Fruit fly (Drosophila melanogaster): ENCODE results near the gene CG34244.

DNA sequence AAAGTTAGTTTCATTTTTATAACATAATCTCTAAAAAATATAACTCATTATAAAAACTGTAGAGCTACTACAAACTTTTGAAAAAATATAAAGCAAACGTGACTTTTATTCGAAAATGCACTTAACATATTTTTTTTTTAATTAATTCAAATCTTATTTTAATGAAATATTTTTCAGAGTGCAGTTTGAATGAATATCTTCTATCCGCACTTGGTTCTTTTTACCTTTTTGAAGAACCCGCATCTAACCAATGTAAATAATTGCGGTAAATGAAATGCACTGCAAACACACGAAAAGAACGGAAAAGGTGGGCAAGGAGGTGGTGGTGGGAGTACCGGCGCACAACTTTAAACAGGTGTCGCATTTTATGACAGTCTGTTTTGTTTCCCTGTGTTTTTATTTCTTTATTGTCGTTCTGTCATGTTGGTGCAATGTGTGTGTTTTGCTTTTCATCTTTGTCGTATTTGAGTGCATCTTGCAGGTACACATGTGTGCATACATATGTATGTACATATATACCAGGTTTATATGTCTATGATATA, 41.7 kb downstream of the CG34244 start:
- TF ChIP-seq CG12605 (GFP tag; IDR thresholded peaks at IDR 0.05) (no peak), EcR (GFP tag; optimal IDR thresholded peaks at IDR 0.05) (no peak), CG14655 (GFP tag; optimal IDR thresholded peaks at IDR 0.05) (no peak), CG13204 (GFP tag; optimal IDR thresholded peaks at IDR 0.05) (no peak), CG32121 (GFP tag; IDR thresholded peaks at IDR 0.05) (peak; percentile 35; the same call in 1 of the 2 replicates), CG4496 (GFP tag; IDR thresholded peaks at IDR 0.05) (no peak), Snoo (tag; optimal IDR thresholded peaks at IDR 0.05) (no peak), CG10348 (GFP tag; IDR thresholded peaks at IDR 0.05) (no peak), CG8159 (tag; optimal IDR thresholded peaks at IDR 0.05) (peak; percentile 6), rn (GFP tag; IDR thresholded peaks at IDR 0.05) (no peak), CG15710 (tag; optimal IDR thresholded peaks at IDR 0.05) (no peak)
